Worm (Caenorhabditis elegans) whole organism, L3 larva: ENCODE measurements around the gene oac-22.
"Not testable (repeated sequence)": the region's sequence is repeated elsewhere in the genome, so short reads cannot be mapped to it uniquely, and the experiment has no call there.

Experiments
- ceh-16 ChIP-seq: sonication (generic microtip); optimal IDR thresholded peaks from 2 replicates; lab custom pipeline; 2017; ENCODE audit warnings: missing biosample characterization, missing genetic modification characterization
- lin-39 ChIP-seq: fragments of 150-350 bp; optimal IDR thresholded peaks from 2 replicates; lab custom pipeline; 2018; ENCODE audit warnings: missing biosample characterization, missing genetic modification reagents, missing genetic modification characterization
- nhr-237 ChIP-seq: fragments of 150-350 bp; optimal IDR thresholded peaks from 2 replicates; lab custom pipeline; 2014; ENCODE audit warnings: missing biosample characterization, missing genetic modification characterization
- unc-62 ChIP-seq: fragments of 150-350 bp; sonication (generic microtip); optimal IDR thresholded peaks from 4 replicates; lab custom pipeline; 2014; ENCODE audit warnings: missing biosample characterization, missing genetic modification reagents, missing genetic modification characterization

DNA sequence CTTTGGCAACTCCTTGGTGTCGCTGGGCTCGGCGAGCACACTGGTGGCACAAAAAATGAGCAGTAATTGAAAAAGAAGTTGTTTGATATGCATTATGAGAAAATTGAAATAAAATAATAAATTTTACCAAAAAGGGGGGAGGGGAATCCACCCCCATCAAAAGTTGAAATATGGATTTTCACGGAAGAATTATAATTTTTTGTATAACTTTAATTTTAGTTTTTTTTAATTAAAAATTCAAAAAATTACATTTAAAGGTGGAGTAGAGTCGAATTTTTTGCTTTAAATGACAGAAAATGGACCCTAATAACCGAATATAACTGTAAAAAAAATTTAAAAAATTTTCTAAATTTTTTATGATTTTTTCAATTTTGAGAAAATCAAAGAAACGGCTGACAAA, 26.4 kb downstream of the oac-22 start, which contains the start of gene F56D6.18:
- not testable (repeated sequence) for TF ChIP-seq lin-39 (tag; lab: Kevin White, UChicago); ceh-16 (tag; lab: Kevin White, UChicago); unc-62 (GFP tag; lab: Kevin White, UChicago); nhr-237 (tag; lab: Kevin White, UChicago)
